Fruit fly (Drosophila melanogaster): ENCODE data around the gene CG32801.

Gene CG32801

DNA sequence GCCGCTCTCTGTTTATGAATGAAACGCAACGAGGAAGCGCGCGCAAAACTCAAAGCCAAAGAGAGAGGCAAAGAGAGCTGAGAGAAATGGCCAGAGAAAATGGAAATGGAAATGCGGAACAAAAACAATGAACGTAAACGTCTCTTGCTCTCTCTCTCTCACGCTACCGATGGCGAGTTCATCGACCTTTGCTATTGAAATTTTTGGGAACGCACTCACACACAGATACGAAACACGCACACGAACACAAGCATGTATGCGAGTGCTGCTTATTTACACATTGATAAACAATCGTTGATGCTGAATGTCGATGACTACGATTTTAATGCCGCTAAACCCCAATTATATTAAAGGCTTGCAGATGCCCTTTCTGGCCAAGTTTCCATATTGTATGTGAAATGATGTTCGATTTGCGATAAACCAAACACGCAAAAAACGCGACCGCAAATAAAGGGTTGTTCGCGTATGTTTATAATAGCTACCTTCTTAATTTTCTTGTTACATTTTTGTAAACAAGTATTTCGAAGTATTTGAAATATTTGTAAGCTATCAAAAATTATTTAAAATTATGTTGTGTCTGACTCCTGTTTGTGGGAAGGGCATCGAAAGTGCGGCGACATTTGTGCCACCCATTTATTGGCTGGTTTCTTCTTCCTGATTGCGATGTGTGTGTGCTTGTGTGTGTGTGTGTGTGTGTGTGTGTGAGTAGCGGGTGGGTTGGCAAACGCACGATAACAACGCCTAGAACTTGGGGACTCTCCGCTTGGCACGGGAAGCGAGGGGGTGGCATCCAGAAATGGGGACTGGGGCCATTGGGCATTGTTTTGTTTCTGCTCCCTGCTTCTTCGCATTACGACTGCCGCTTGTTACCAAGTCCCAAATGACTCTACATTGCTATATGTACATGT, 40.6 kb upstream of the CG32801 start (continued):
- TF ChIP-seq spab (GFP tag; optimal IDR thresholded peaks at IDR 0.05) = peak; percentile 34
- TF ChIP-seq dac (GFP tag; optimal IDR thresholded peaks at IDR 0.05) = no peak
- TF ChIP-seq Hr38 (GFP tag; optimal IDR thresholded peaks at IDR 0.05) = no peak
- TF ChIP-seq eg (GFP tag; IDR thresholded peaks at IDR 0.05) = peak; percentile 30; the same call in 1 of the 3 replicates
- peak; percentile 50 for TF ChIP-seq OdsH (GFP tag; optimal IDR thresholded peaks at IDR 0.05)
- TF ChIP-seq CG11294 (GFP tag; IDR thresholded peaks at IDR 0.05) = no peak
- no peak for TF ChIP-seq CG7368 (GFP tag; optimal IDR thresholded peaks at IDR 0.05)
- TF ChIP-seq CG3919 (GFP tag; optimal IDR thresholded peaks at IDR 0.05) = peak; percentile 39
- TF ChIP-seq Eip93F (GFP tag; optimal IDR thresholded peaks at IDR 0.05) = peak; percentile 41
- peak; percentile 67 for TF ChIP-seq CG10669 (GFP tag; optimal IDR thresholded peaks at IDR 0.05)
- TF ChIP-seq achi (GFP tag; optimal IDR thresholded peaks at IDR 0.05) = peak; percentile 55
- TF ChIP-seq salr (GFP tag; optimal IDR thresholded peaks at IDR 0.05) = peak in 1 of 2 experiments; percentile 30
- TF ChIP-seq Blimp-1 (GFP tag; optimal IDR thresholded peaks at IDR 0.05) = peak; percentile 61
- TF ChIP-seq CG34406 (GFP tag; optimal IDR thresholded peaks at IDR 0.05) = peak; percentile 71
- TF ChIP-seq CG6792 (GFP tag; optimal IDR thresholded peaks at IDR 0.05) = peak; percentile 64
- TF ChIP-seq CG11902 (GFP tag; optimal IDR thresholded peaks at IDR 0.05) = peak; percentile 46
- no peak for TF ChIP-seq CG9139 (GFP tag; optimal IDR thresholded peaks at IDR 0.05)
- peak; percentile 69 for TF ChIP-seq CG32006 (GFP tag; optimal IDR thresholded peaks at IDR 0.05)
- TF ChIP-seq net (GFP tag; optimal IDR thresholded peaks at IDR 0.05) = no peak
- no peak for TF ChIP-seq CG16779 (tag; optimal IDR thresholded peaks at IDR 0.05)
- TF ChIP-seq vri (GFP tag; optimal IDR thresholded peaks at IDR 0.05) = peak; percentile 68
- no peak for TF ChIP-seq fd85E (GFP tag; optimal IDR thresholded peaks at IDR 0.05)
- TF ChIP-seq CG1621 (tag; optimal IDR thresholded peaks at IDR 0.05) = peak; percentile 10
- TF ChIP-seq Hr39 (GFP tag; optimal IDR thresholded peaks at IDR 0.05) = peak; percentile 78
- no peak for TF ChIP-seq Lpt (GFP tag; optimal IDR thresholded peaks at IDR 0.05)
- TF ChIP-seq dsx (GFP tag; optimal IDR thresholded peaks at IDR 0.05; ENCODE audit: poor library complexity, severe bottlenecking) = peak; percentile 22
- peak; percentile 72 for TF ChIP-seq Sox14 (GFP tag; optimal IDR thresholded peaks at IDR 0.05)
- peak; percentile 43 for TF ChIP-seq Ets96B (tag; optimal IDR thresholded peaks at IDR 0.05)
- peak; percentile 78 for TF ChIP-seq lz (GFP tag; optimal IDR thresholded peaks at IDR 0.05)
- peak; percentile 73 for TF ChIP-seq Eip75B (GFP tag; optimal IDR thresholded peaks at IDR 0.05)
- peak; percentile 81 for TF ChIP-seq CG31627 (GFP tag; optimal IDR thresholded peaks at IDR 0.05)
- peak; percentile 23 for TF ChIP-seq CG8319 (GFP tag; optimal IDR thresholded peaks at IDR 0.05)

DNA sequence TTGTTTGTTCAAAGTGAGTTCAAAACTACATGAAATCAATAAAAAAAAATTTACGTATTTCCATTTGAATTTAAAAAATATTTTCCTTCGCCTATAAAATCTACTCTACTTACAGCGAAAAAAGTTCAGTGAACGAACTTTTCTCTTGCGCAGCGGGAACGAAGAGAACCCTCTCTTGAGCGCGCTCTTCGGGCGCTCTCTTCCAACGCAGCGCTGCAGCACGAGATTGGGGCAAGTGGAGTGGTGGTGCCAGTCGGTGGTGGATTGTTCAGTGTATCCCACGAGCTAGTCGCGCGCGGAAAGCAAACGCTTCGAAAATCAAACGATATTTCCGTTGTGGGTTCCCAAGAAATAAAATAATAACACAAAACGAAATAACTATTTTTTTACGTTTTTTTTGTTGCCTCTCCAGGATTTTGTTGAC, 38.7 kb upstream of the CG32801 start, which contains the start of gene Hr4:
Hr4 (plus strand) TSS at position 272 of the 424 bp plus-strand sequence.
- no peak for TF ChIP-seq achi (GFP tag; optimal IDR thresholded peaks at IDR 0.05)
- TF ChIP-seq Hr38 (GFP tag; optimal IDR thresholded peaks at IDR 0.05) = no peak
- TF ChIP-seq cyc (GFP tag; optimal IDR thresholded peaks at IDR 0.05) = no peak
- no peak for TF ChIP-seq CG7368 (GFP tag; optimal IDR thresholded peaks at IDR 0.05)
- peak; percentile 61 for TF ChIP-seq Met (GFP tag; optimal IDR thresholded peaks at IDR 0.05)
- TF ChIP-seq CG11902 (GFP tag; optimal IDR thresholded peaks at IDR 0.05) = no peak
- TF ChIP-seq CG6854 (GFP tag; optimal IDR thresholded peaks at IDR 0.05) = peak; percentile 66
- TF ChIP-seq dsx (GFP tag; optimal IDR thresholded peaks at IDR 0.05; ENCODE audit: poor library complexity, severe bottlenecking) = peak; percentile 1
- no peak for TF ChIP-seq Hr4 (GFP tag; optimal IDR thresholded peaks at IDR 0.05)
- TF ChIP-seq Eip75B (GFP tag; optimal IDR thresholded peaks at IDR 0.05) = peak; percentile 35
- no peak for TF ChIP-seq fkh (GFP tag; optimal IDR thresholded peaks at IDR 0.05)
- TF ChIP-seq CG1621 (tag; optimal IDR thresholded peaks at IDR 0.05) = no peak
- TF ChIP-seq fd59A (GFP tag; optimal IDR thresholded peaks at IDR 0.05) = no peak
- peak; percentile 25 for TF ChIP-seq CG3919 (GFP tag; optimal IDR thresholded peaks at IDR 0.05)
- TF ChIP-seq CG10631 (GFP tag; optimal IDR thresholded peaks at IDR 0.05) = no peak
- no peak for TF ChIP-seq CG31627 (GFP tag; optimal IDR thresholded peaks at IDR 0.05)
- peak; percentile 74 for TF ChIP-seq Eip78C (GFP tag)
- peak; percentile 28; the same call in 1 of the 3 replicates for TF ChIP-seq CG6163 (GFP tag; IDR thresholded peaks at IDR 0.05)
- TF ChIP-seq CG6276 (GFP tag; optimal IDR thresholded peaks at IDR 0.05) = peak; percentile 46
- no peak for TF ChIP-seq acj6 (GFP tag; optimal IDR thresholded peaks at IDR 0.05)
- TF ChIP-seq salr (GFP tag; optimal IDR thresholded peaks at IDR 0.05) = no peak
- TF ChIP-seq Sox102F (GFP tag; optimal IDR thresholded peaks at IDR 0.05) = peak; percentile 64
- no peak for TF ChIP-seq CG11762 (GFP tag; optimal IDR thresholded peaks at IDR 0.05; ENCODE audit: insufficient read depth)
- TF ChIP-seq OdsH (GFP tag; optimal IDR thresholded peaks at IDR 0.05) = no peak
- TF ChIP-seq eg (GFP tag; IDR thresholded peaks at IDR 0.05) = peak; percentile 64
- no peak for TF ChIP-seq CG8319 (GFP tag; optimal IDR thresholded peaks at IDR 0.05)
- no peak for TF ChIP-seq CG10669 (GFP tag; optimal IDR thresholded peaks at IDR 0.05)
- TF ChIP-seq vri (GFP tag; optimal IDR thresholded peaks at IDR 0.05) = peak; percentile 54
- TF ChIP-seq Ets96B (tag; optimal IDR thresholded peaks at IDR 0.05) = no peak
- peak; percentile 43 for TF ChIP-seq Eip93F (GFP tag; optimal IDR thresholded peaks at IDR 0.05)
- TF ChIP-seq CG6792 (GFP tag; optimal IDR thresholded peaks at IDR 0.05) = no peak
- no peak for TF ChIP-seq dac (GFP tag; optimal IDR thresholded peaks at IDR 0.05)
- TF ChIP-seq CG16779 (tag; optimal IDR thresholded peaks at IDR 0.05) = peak; percentile 19
- peak; percentile 17 for TF ChIP-seq CG9139 (GFP tag; optimal IDR thresholded peaks at IDR 0.05)

Data from whole organism, prepupa.